Fruit fly (Drosophila melanogaster): ENCODE results near the gene CG31286.

CG31286 gene

dm6 chr3R:6664371-6665116 is 23.5 kb downstream of the CG31286 start (continued):
- no peak for TF ChIP-seq CG12155 (GFP tag; optimal IDR thresholded peaks at IDR 0.05)
- no peak for TF ChIP-seq CG13624 (GFP tag; optimal IDR thresholded peaks at IDR 0.05)
- TF ChIP-seq HLHmδ (GFP tag; optimal IDR thresholded peaks at IDR 0.05), result peak; percentile 30
- TF ChIP-seq CG8290 (GFP tag; optimal IDR thresholded peaks at IDR 0.05), result no peak
- peak in 1 of 2 experiments; percentile 14 for TF ChIP-seq CG8290 (tag; optimal IDR thresholded peaks at IDR 0.05)
- TF ChIP-seq kay (GFP tag; optimal IDR thresholded peaks at IDR 0.05), result no peak
- no peak for TF ChIP-seq wor (GFP tag; IDR thresholded peaks at IDR 0.05)
- TF ChIP-seq CG34422 (GFP tag; IDR thresholded peaks at IDR 0.05), result no peak
- no peak for TF ChIP-seq sr (GFP tag; IDR thresholded peaks at IDR 0.05)
- 0 out of 3 replicates have a peak, but pooled peaks have one; percentile 10 for TF ChIP-seq CG34224 (GFP tag; IDR thresholded peaks at IDR 0.05; ENCODE audit: partially characterized antibody)
- no peak for TF ChIP-seq wdn (GFP tag; IDR thresholded peaks at IDR 0.05)
- TF ChIP-seq CG33557 (GFP tag; optimal IDR thresholded peaks at IDR 0.05), result no peak

dm6 chr3R:6665117-6665654 is 24.2 kb downstream of the CG31286 start:
- TF ChIP-seq CG6791 (GFP tag; IDR thresholded peaks at IDR 0.05; ENCODE audit: partially characterized antibody) (no peak), CG15696 (tag; optimal IDR thresholded peaks at IDR 0.05) (peak; percentile 71), CG15479 (GFP tag; optimal IDR thresholded peaks at IDR 0.05) (peak; percentile 21), trem (tag; optimal IDR thresholded peaks at IDR 0.05) (peak; percentile 3), Ssrp (tag; optimal IDR thresholded peaks at IDR 0.05) (no peak), tin (GFP tag; optimal IDR thresholded peaks at IDR 0.05) (no peak), sens-2 (GFP tag; IDR thresholded peaks at IDR 0.05) (0 out of 2 replicates have a peak, but pooled peaks have one; percentile 15), Nf-YB (GFP tag; optimal IDR thresholded peaks at IDR 0.05) (no peak), CG17829 (tag; optimal IDR thresholded peaks at IDR 0.05) (no peak), wor (GFP tag; IDR thresholded peaks at IDR 0.05) (no peak), Sin3A (optimal IDR thresholded peaks at IDR 0.05) (no peak), gsb-n (tag; optimal IDR thresholded peaks at IDR 0.05) (peak; percentile 43), lilli (GFP tag; optimal IDR thresholded peaks at IDR 0.05) (no peak), gro (GFP tag; optimal IDR thresholded peaks at IDR 0.05) (no peak), mirr (GFP tag; optimal IDR thresholded peaks at IDR 0.05) (no peak), pita (GFP tag; optimal IDR thresholded peaks at IDR 0.05) (no peak), CG4707 (GFP tag; optimal IDR thresholded peaks at IDR 0.05) (peak; percentile 39), vnd (GFP tag; IDR thresholded peaks at IDR 0.05; ENCODE audit: partially characterized antibody) (no peak), onecut (GFP tag; IDR thresholded peaks at IDR 0.05) (peak; percentile 14; the same call in 1 of the 2 replicates), sr (GFP tag; IDR thresholded peaks at IDR 0.05) (no peak), btn (GFP tag; optimal IDR thresholded peaks at IDR 0.05) (no peak), dati (GFP tag; IDR thresholded peaks at IDR 0.05) (peak; percentile 32; the same call in 1 of the 2 replicates), CG17328 (GFP tag; IDR thresholded peaks at IDR 0.05) (peak; percentile 53), HmgZ (tag; optimal IDR thresholded peaks at IDR 0.05) (no peak), pum (GFP tag; optimal IDR thresholded peaks at IDR 0.05) (no peak), CG17361 (GFP tag; IDR thresholded peaks at IDR 0.05) (0 out of 3 replicates have a peak, but pooled peaks have one; percentile 10), sc (optimal IDR thresholded peaks at IDR 0.05) (no peak), sc (GFP tag; optimal IDR thresholded peaks at IDR 0.05) (peak; percentile 3), CG1832 (GFP tag; optimal IDR thresholded peaks at IDR 0.05) (no peak), CG10654 (GFP tag; optimal IDR thresholded peaks at IDR 0.05) (no peak), H15 (GFP tag; IDR thresholded peaks at IDR 0.05) (0 out of 3 replicates have a peak, but pooled peaks have one; percentile 21), Sry-δ (GFP tag; optimal IDR thresholded peaks at IDR 0.05) (no peak), gce (GFP tag; IDR thresholded peaks at IDR 0.05) (no peak; the same call in 2 of the 3 replicates), Ets65A (GFP tag) (peak; percentile 42), CG6854 (GFP tag; optimal IDR thresholded peaks at IDR 0.05) (no peak), Lhr (GFP tag; optimal IDR thresholded peaks at IDR 0.05) (peak; percentile 49), esg (GFP tag; conservative IDR thresholded peaks at IDR 0.05) (no peak), Eip74EF (GFP tag; optimal IDR thresholded peaks at IDR 0.05) (no peak), CG7271 (tag; optimal IDR thresholded peaks at IDR 0.05) (no peak)

All from whole organism, embryonic.